Worm (Caenorhabditis elegans) whole organism, mixed stage, embryonic: ENCODE data around the gene F35G12.5.

Experiments used
- M03D4.4 ChIP-seq: sonication (generic microtip); optimal IDR thresholded peaks from 2 replicates; lab custom pipeline; 2017; ENCODE audit warnings: mild to moderate bottlenecking, missing genetic modification characterization, missing compliant biosample characterization
- bed-3 ChIP-seq: fragments of 200-800 bp; sonication (Bioruptor generic); optimal IDR thresholded peaks from 3 replicates; lab custom pipeline; 2018; ENCODE audit warnings: mild to moderate bottlenecking, missing genetic modification characterization, moderate library complexity, missing compliant biosample characterization
- lin-13 ChIP-seq: fragments of 150-350 bp; optimal IDR thresholded peaks from 2 replicates; lab custom pipeline; 2014; ENCODE audit warnings: missing biosample characterization, missing genetic modification characterization
- lin-32 ChIP-seq: fragments of 200-800 bp; sonication (Bioruptor generic); optimal IDR thresholded peaks from 2 replicates; lab custom pipeline; 2018; ENCODE audit warnings: mild to moderate bottlenecking, missing genetic modification characterization, missing compliant biosample characterization
- nhr-12 ChIP-seq: fragments of 150-350 bp; optimal IDR thresholded peaks from 2 replicates; lab custom pipeline; 2014; ENCODE audit warnings: missing biosample characterization, missing genetic modification characterization
- pha-4 ChIP-seq: fragments of 150-350 bp; optimal IDR thresholded peaks from 2 replicates; lab custom pipeline; 2018; ENCODE audit warnings: missing biosample characterization, missing genetic modification reagents, missing genetic modification characterization
- snpc-4 ChIP-seq: fragments of 150-350 bp; optimal IDR thresholded peaks from 2 replicates; lab custom pipeline; 2014; ENCODE audit warnings: missing biosample characterization, missing genetic modification characterization
- unc-62 ChIP-seq: fragments of 150-350 bp; optimal IDR thresholded peaks from 2 replicates; lab custom pipeline; 2014; ENCODE audit warnings: missing biosample characterization, missing genetic modification reagents, missing genetic modification characterization

- TF ChIP-seq M03D4.4 (tag; lab: Kevin White, UChicago) (no peak), pha-4 (tag; lab: Kevin White, UChicago) (peak; percentile 48), snpc-4 (tag; lab: Kevin White, UChicago) (no peak), bed-3 (GFP tag; lab: Kevin White, UChicago) (no peak), nhr-12 (no peak), lin-13 (peak; percentile 19), unc-62 (GFP tag; lab: Kevin White, UChicago) (no peak), lin-32 (no peak)
Observed at ce11 chrIII:4587177-4587576, 3.3 kb downstream of the F35G12.5 start, which contains the start of the genes F35G12.7 and smc-4.
